Worm (Caenorhabditis elegans) whole organism, young adult: ENCODE measurements around the gene C26E1.1.

Source experiments
- B0019.2 ChIP-seq: fragments of 200-800 bp; sonication (Bioruptor generic); conservative IDR thresholded peaks from 2 replicates; pipeline ENCODE4 v1.3.6; 2022; ENCODE audit warnings: missing genetic modification reagents, missing genetic modification characterization, missing compliant biosample characterization
- C17E4.6 ChIP-seq: fragments of 200-800 bp; sonication (Bioruptor generic); IDR thresholded peaks from 2 replicates; pipeline ENCODE4 v1.3.6; 2022; ENCODE audit warnings: missing genetic modification reagents, missing genetic modification characterization, missing compliant biosample characterization
- F23B12.7 ChIP-seq: sonication (generic microtip); optimal IDR thresholded peaks from 2 replicates; lab custom pipeline; 2017; ENCODE audit warnings: missing genetic modification characterization, mild to moderate bottlenecking, missing compliant biosample characterization, antibody characterized with exemption, moderate library complexity; ENCODE audit not compliant: insufficient read depth
- F39B2.1 ChIP-seq: fragments of 200-800 bp; sonication (Bioruptor generic); IDR thresholded peaks from 2 replicates; pipeline ENCODE4 v1.3.6; 2022; ENCODE audit warnings: missing genetic modification reagents, missing genetic modification characterization, missing compliant biosample characterization
- F49E8.2 ChIP-seq: sonication (generic microtip); optimal IDR thresholded peaks from 3 replicates; lab custom pipeline; 2017; ENCODE audit warnings: missing genetic modification characterization, mild to moderate bottlenecking, missing compliant biosample characterization, antibody characterized with exemption, moderate library complexity; ENCODE audit not compliant: insufficient read depth
- F52B5.7 ChIP-seq: sonication (generic microtip); optimal IDR thresholded peaks from 2 replicates; lab custom pipeline; 2016; ENCODE audit warnings: mild to moderate bottlenecking, missing genetic modification characterization, missing compliant biosample characterization
- F55B11.4 ChIP-seq: sonication (generic microtip); optimal IDR thresholded peaks from 2 replicates; lab custom pipeline; 2016; ENCODE audit warnings: missing compliant biosample characterization, missing genetic modification characterization, borderline replicate concordance; ENCODE audit not compliant: insufficient read depth
- K11D2.4 ChIP-seq: fragments of 200-800 bp; sonication (Bioruptor generic); IDR thresholded peaks from 2 replicates; pipeline ENCODE4 v1.3.6; 2022; ENCODE audit warnings: missing genetic modification reagents, missing genetic modification characterization, missing compliant biosample characterization
- ZK185.1 ChIP-seq: sonication (generic microtip); optimal IDR thresholded peaks from 2 replicates; lab custom pipeline; 2016; ENCODE audit warnings: mild to moderate bottlenecking, missing genetic modification characterization, missing compliant biosample characterization; ENCODE audit not compliant: poor library complexity, severe bottlenecking
- aptf-2 ChIP-seq: fragments of 200-800 bp; sonication (Bioruptor generic); conservative IDR thresholded peaks from 2 replicates; pipeline ENCODE4 v1.3.6; 2022; ENCODE audit warnings: missing genetic modification reagents, missing genetic modification characterization, missing compliant biosample characterization
- atf-7 ChIP-seq: sonication (generic microtip); optimal IDR thresholded peaks from 2 replicates; lab custom pipeline; 2017; ENCODE audit warnings: mild to moderate bottlenecking, missing genetic modification characterization, missing compliant biosample characterization
- attf-5 ChIP-seq: fragments of 200-800 bp; sonication (Bioruptor generic); optimal IDR thresholded peaks from 2 replicates; lab custom pipeline; 2018; ENCODE audit warnings: mild to moderate bottlenecking, missing genetic modification characterization, missing compliant biosample characterization
- bed-1 ChIP-seq: fragments of 200-800 bp; sonication (Bioruptor generic); IDR thresholded peaks from 2 replicates; pipeline ENCODE4 v1.3.6; 2022; ENCODE audit warnings: missing genetic modification reagents, missing genetic modification characterization, missing compliant biosample characterization
- ccch-3 ChIP-seq: fragments of 200-800 bp; sonication (Bioruptor generic); optimal IDR thresholded peaks from 2 replicates; lab custom pipeline; 2018; ENCODE audit warnings: mild to moderate bottlenecking, missing genetic modification characterization, missing compliant biosample characterization
- ceh-100 ChIP-seq: fragments of 200-800 bp; sonication (Bioruptor generic); IDR thresholded peaks from 2 replicates; pipeline ENCODE4 v1.3.6; 2022; ENCODE audit warnings: missing genetic modification reagents, missing genetic modification characterization, missing compliant biosample characterization
- ceh-58 ChIP-seq: fragments of 200-800 bp; sonication (Bioruptor generic); IDR thresholded peaks from 2 replicates; pipeline ENCODE4 v1.3.6; 2022; ENCODE audit warnings: missing genetic modification characterization, missing compliant biosample characterization
- ceh-79 ChIP-seq: sonication (generic microtip); optimal IDR thresholded peaks from 2 replicates; lab custom pipeline; 2017; ENCODE audit warnings: mild to moderate bottlenecking, missing genetic modification characterization, missing compliant biosample characterization
- ceh-91 ChIP-seq: fragments of 200-800 bp; sonication (Bioruptor generic); IDR thresholded peaks from 2 replicates; pipeline ENCODE4 v1.3.6; 2022; ENCODE audit warnings: missing genetic modification reagents, missing genetic modification characterization, missing compliant biosample characterization
- die-1 ChIP-seq: sonication (generic microtip); optimal IDR thresholded peaks from 2 replicates; lab custom pipeline; 2016; ENCODE audit warnings: missing genotype, mild to moderate bottlenecking, missing genetic modification characterization, missing compliant biosample characterization
- dpff-1 ChIP-seq: sonication (generic microtip); optimal IDR thresholded peaks from 2 replicates; lab custom pipeline; 2017; ENCODE audit warnings: mild to moderate bottlenecking, missing genetic modification characterization, missing compliant biosample characterization
- dpl-1 ChIP-seq: fragments of 150-350 bp; optimal IDR thresholded peaks from 2 replicates; lab custom pipeline; 2014; ENCODE audit warnings: missing biosample characterization, missing genetic modification reagents, missing genetic modification characterization
- egl-44 ChIP-seq: fragments of 200-800 bp; sonication (Bioruptor generic); IDR thresholded peaks from 2 replicates; pipeline ENCODE4 v1.3.6; 2022; ENCODE audit warnings: missing genetic modification reagents, missing genetic modification characterization, missing compliant biosample characterization
- hlh-12 ChIP-seq: sonication (generic microtip); optimal IDR thresholded peaks from 2 replicates; lab custom pipeline; 2016; ENCODE audit warnings: missing genetic modification characterization, missing compliant biosample characterization
- hmg-1.2 ChIP-seq: fragments of 200-800 bp; sonication (Bioruptor generic); IDR thresholded peaks from 2 replicates; pipeline ENCODE4 v1.3.6; 2022; ENCODE audit warnings: missing genetic modification reagents, missing genetic modification characterization, missing compliant biosample characterization
- hmg-20 ChIP-seq: fragments of 200-800 bp; sonication (Bioruptor generic); IDR thresholded peaks from 2 replicates; pipeline ENCODE4 v1.3.6; 2022; ENCODE audit warnings: missing genetic modification reagents, missing genetic modification characterization, missing compliant biosample characterization
- hsf-1 ChIP-seq: fragments of 200-800 bp; sonication (Bioruptor generic); IDR thresholded peaks from 2 replicates; pipeline ENCODE4 v1.3.6; 2022; ENCODE audit warnings: missing genetic modification reagents, missing genetic modification characterization, missing compliant biosample characterization
- lag-1 ChIP-seq: fragments of 200-800 bp; sonication (Bioruptor generic); IDR thresholded peaks from 2 replicates; pipeline ENCODE4 v1.3.6; 2022; ENCODE audit warnings: missing genetic modification reagents, missing genetic modification characterization, missing compliant biosample characterization
- let-526 ChIP-seq: fragments of 200-800 bp; sonication (Bioruptor generic); IDR thresholded peaks from 2 replicates; pipeline ENCODE4 v1.3.6; 2022; ENCODE audit warnings: missing genetic modification reagents, missing genetic modification characterization, missing compliant biosample characterization
- let-607 ChIP-seq, 2 experiments: fragments of 200-800 bp in 1 of 2; sonication (Bioruptor generic) in 1 of 2; sonication (generic microtip) in 1 of 2; optimal IDR thresholded peaks; 2 replicates each; lab custom pipeline; 2016 to 2018; ENCODE audit warnings: mild to moderate bottlenecking in 2 of 2, missing compliant biosample characterization in 2 of 2, missing genetic modification characterization in 2 of 2, moderate library complexity in 2 of 2, missing genotype in 1 of 2
- lin-54 ChIP-seq: fragments of 200-800 bp; sonication (Bioruptor generic); optimal IDR thresholded peaks from 2 replicates; lab custom pipeline; 2018; ENCODE audit warnings: mild to moderate bottlenecking, missing genetic modification characterization, missing compliant biosample characterization
- lsl-1 ChIP-seq: fragments of 200-800 bp; sonication (Bioruptor generic); optimal IDR thresholded peaks from 2 replicates; lab custom pipeline; 2018; ENCODE audit warnings: mild to moderate bottlenecking, missing genetic modification characterization, moderate library complexity, missing compliant biosample characterization
- madf-6 ChIP-seq: fragments of 200-800 bp; sonication (Bioruptor generic); IDR thresholded peaks from 2 replicates; pipeline ENCODE4 v1.3.6; 2022; ENCODE audit warnings: missing genetic modification reagents, missing genetic modification characterization, missing compliant biosample characterization
- mxl-1 ChIP-seq: sonication (generic microtip); optimal IDR thresholded peaks from 2 replicates; lab custom pipeline; 2016; ENCODE audit warnings: missing genetic modification characterization, missing compliant biosample characterization
- nfyb-1 ChIP-seq: fragments of 200-800 bp; sonication (Bioruptor generic); IDR thresholded peaks from 2 replicates; pipeline ENCODE4 v1.3.6; 2022; ENCODE audit warnings: missing genetic modification reagents, missing genetic modification characterization, missing compliant biosample characterization
- nhr-90 ChIP-seq: sonication (generic microtip); optimal IDR thresholded peaks from 2 replicates; lab custom pipeline; 2016; ENCODE audit warnings: missing genotype, mild to moderate bottlenecking, missing genetic modification characterization, missing compliant biosample characterization
- pbrm-1 ChIP-seq: fragments of 200-800 bp; sonication (Bioruptor generic); IDR thresholded peaks from 2 replicates; pipeline ENCODE4 v1.3.6; 2022; ENCODE audit warnings: missing genetic modification reagents, missing genetic modification characterization, missing compliant biosample characterization
- pha-4 ChIP-seq: fragments of 150-350 bp; sonication (generic microtip); optimal IDR thresholded peaks from 2 replicates; lab custom pipeline; 2014; ENCODE audit warnings: missing biosample characterization, missing genetic modification reagents, missing genetic modification characterization
- rpc-1 ChIP-seq, 2 experiments: fragments of 150-350 bp in 1 of 2; sonication (generic microtip) in 1 of 2; optimal IDR thresholded peaks; 2 replicates each; lab custom pipeline; 2014 to 2018; ENCODE audit warnings: missing biosample characterization in 1 of 2, missing genetic modification characterization in 1 of 2, missing genetic modification reagents in 1 of 2, missing genotype in 1 of 2
- sdz-38 ChIP-seq: sonication (generic microtip); optimal IDR thresholded peaks from 2 replicates; lab custom pipeline; 2016; ENCODE audit warnings: missing genotype, missing genetic modification characterization, missing compliant biosample characterization
- snpc-1.1 ChIP-seq: sonication (generic microtip); optimal IDR thresholded peaks from 2 replicates; lab custom pipeline; 2017; ENCODE audit warnings: missing genetic modification characterization, mild to moderate bottlenecking, missing compliant biosample characterization, antibody characterized with exemption, moderate library complexity, missing genotype, missing genetic modification reagents; ENCODE audit not compliant: insufficient read depth
- snpc-4 ChIP-seq, 5 experiments: fragments of 150-350 bp in 1 of 5; sonication (generic microtip) in 4 of 5; optimal IDR thresholded peaks; 2 replicates each; lab custom pipeline; 2014 to 2018; ENCODE audit warnings: missing genetic modification characterization in 5 of 5, missing biosample characterization in 3 of 5, antibody characterized with exemption in 2 of 5, mild to moderate bottlenecking in 2 of 5, missing compliant biosample characterization in 2 of 5, missing genotype in 2 of 5, moderate library complexity in 2 of 5, missing genetic modification reagents in 1 of 5
- somi-1 ChIP-seq: fragments of 200-800 bp; sonication (Bioruptor generic); optimal IDR thresholded peaks from 2 replicates; lab custom pipeline; 2018; ENCODE audit warnings: mild to moderate bottlenecking, missing genetic modification characterization, missing compliant biosample characterization
- sptf-2 ChIP-seq: fragments of 200-800 bp; sonication (Bioruptor generic); optimal IDR thresholded peaks from 2 replicates; lab custom pipeline; 2018; ENCODE audit warnings: mild to moderate bottlenecking, missing genetic modification characterization, missing compliant biosample characterization
- tbx-9 ChIP-seq: sonication (generic microtip); optimal IDR thresholded peaks from 2 replicates; lab custom pipeline; 2016; ENCODE audit warnings: borderline replicate concordance, missing genetic modification characterization, inconsistent platforms, missing compliant biosample characterization
- unc-130 ChIP-seq: sonication (generic microtip); optimal IDR thresholded peaks from 2 replicates; lab custom pipeline; 2016; ENCODE audit warnings: missing genetic modification reagents, missing genetic modification characterization, missing compliant biosample characterization
- zim-3 ChIP-seq: sonication (generic microtip); optimal IDR thresholded peaks from 2 replicates; lab custom pipeline; 2017; ENCODE audit warnings: mild to moderate bottlenecking, missing genetic modification characterization, moderate library complexity, missing compliant biosample characterization
- ztf-22 ChIP-seq: fragments of 200-800 bp; sonication (Bioruptor generic); optimal IDR thresholded peaks from 2 replicates; lab custom pipeline; 2018; ENCODE audit warnings: mild to moderate bottlenecking, missing genetic modification characterization, moderate library complexity, missing compliant biosample characterization
- ztf-28 ChIP-seq: fragments of 200-800 bp; sonication (Bioruptor generic); IDR thresholded peaks from 2 replicates; pipeline ENCODE4 v1.3.6; 2022; ENCODE audit warnings: missing genetic modification reagents, missing genetic modification characterization, missing compliant biosample characterization

The C26E1.1 gene

DNA sequence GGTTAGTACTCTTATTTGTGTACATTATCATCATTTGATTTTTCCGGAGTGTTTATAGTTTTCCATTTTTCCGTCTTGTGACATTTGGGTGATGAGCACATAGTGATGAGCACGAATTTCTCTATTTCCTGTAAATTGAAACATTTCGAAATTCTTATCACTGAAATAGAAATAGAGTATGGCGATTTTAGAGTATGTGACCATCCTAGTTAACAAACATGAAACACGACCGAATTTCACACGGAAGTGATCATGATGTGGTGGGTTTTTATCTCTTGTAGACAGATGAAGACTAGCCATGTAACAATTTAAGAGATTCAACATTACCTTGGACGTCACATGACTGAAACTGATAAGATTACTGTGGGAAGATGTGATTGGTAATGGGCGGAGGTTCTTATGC is 28.1 kb upstream of the C26E1.1 start (continued):
- TF ChIP-seq sdz-38 (tag; lab: Kevin White, UChicago) (no peak), unc-130 (GFP tag; lab: Kevin White, UChicago) (no peak), F39B2.1 (GFP tag; lab: Robert Waterston, UW) (no peak), ztf-22 (GFP tag; lab: Kevin White, UChicago) (peak; percentile 23), snpc-1.1 (tag; lab: Kevin White, UChicago) (no peak), dpff-1 (tag; lab: Kevin White, UChicago) (no peak), egl-44 (GFP tag; lab: Robert Waterston, UW) (0 out of 2 replicates have a peak, but pooled peaks have one; percentile 26), hsf-1 (GFP tag; lab: Robert Waterston, UW) (no peak), K11D2.4 (GFP tag; lab: Robert Waterston, UW) (no peak), pha-4 (peak; percentile 82), bed-1 (GFP tag; lab: Robert Waterston, UW) (no peak), C17E4.6 (GFP tag; lab: Robert Waterston, UW) (no peak), F49E8.2 (tag; lab: Kevin White, UChicago) (no peak), F55B11.4 (no peak), zim-3 (no peak), ceh-91 (no peak), sptf-2 (no peak), ztf-28 (GFP tag; lab: Robert Waterston, UW) (no peak), lag-1 (GFP tag; lab: Robert Waterston, UW) (no peak), ZK185.1 (tag; lab: Kevin White, UChicago) (no peak), somi-1 (no peak), ceh-79 (tag; lab: Kevin White, UChicago) (no peak), die-1 (tag; lab: Kevin White, UChicago) (no peak), lin-54 (GFP tag; lab: Kevin White, UChicago) (no peak), dpl-1 (GFP tag; lab: Kevin White, UChicago) (no peak), attf-5 (GFP tag; lab: Kevin White, UChicago) (no peak), ceh-58 (no peak), snpc-4 (GFP tag; optimal IDR thresholded peaks at IDR 0.05; lab: Kevin White, UChicago) (no peak), snpc-4 (tag; optimal IDR thresholded peaks at IDR 0.05; lab: Kevin White, UChicago) (no peak), atf-7 (peak; percentile 74), mxl-1 (no peak), madf-6 (no peak), hmg-20 (GFP tag; lab: Robert Waterston, UW) (no peak), rpc-1 (optimal IDR thresholded peaks at IDR 0.05; lab: Kevin White, UChicago) (no peak), rpc-1 (tag; optimal IDR thresholded peaks at IDR 0.05; lab: Kevin White, UChicago) (no peak), F23B12.7 (tag; lab: Kevin White, UChicago) (no peak), nhr-90 (tag; lab: Kevin White, UChicago) (peak; percentile 25), pbrm-1 (no peak), lsl-1 (GFP tag; lab: Kevin White, UChicago) (no peak), F52B5.7 (no peak), ceh-100 (GFP tag; lab: Robert Waterston, UW) (no peak), let-607 (tag; optimal IDR thresholded peaks at IDR 0.05; lab: Kevin White, UChicago) (peak in 1 of 2 experiments; percentile 41), nfyb-1 (GFP tag; lab: Robert Waterston, UW) (peak; percentile 51; the same call in 1 of the 2 replicates), hlh-12 (tag; lab: Kevin White, UChicago) (no peak), B0019.2 (GFP tag; lab: Robert Waterston, UW) (no peak), tbx-9 (tag; lab: Kevin White, UChicago) (no peak), aptf-2 (GFP tag; lab: Robert Waterston, UW) (no peak), hmg-1.2 (GFP tag; lab: Robert Waterston, UW) (no peak), ccch-3 (GFP tag; lab: Kevin White, UChicago) (no peak), let-526 (GFP tag; lab: Robert Waterston, UW) (no peak)
